Worm (Caenorhabditis elegans): ENCODE measurements around the gene citk-2.
A peak's percentile ranks its signal among the peaks of the same experiment; 100 is the strongest.

Gene citk-2

ce11 chrII:5016977-5017585, 17.8 kb downstream of the citk-2 start (continued):
- TF ChIP-seq Y22D7AL.16 (tag; optimal IDR thresholded peaks at IDR 0.05) = no peak
- TF ChIP-seq unc-55 (GFP tag; optimal IDR thresholded peaks at IDR 0.05) = no peak
- TF ChIP-seq T23F11.4 (GFP tag; optimal IDR thresholded peaks at IDR 0.05) = no peak
- TF ChIP-seq ttx-3 (tag; optimal IDR thresholded peaks at IDR 0.05) = no peak
- TF ChIP-seq unc-42 (tag; optimal IDR thresholded peaks at IDR 0.05) = peak; percentile 80
- no peak for TF ChIP-seq K09A11.1 (tag; optimal IDR thresholded peaks at IDR 0.05; ENCODE audit: insufficient read depth)
- no peak for TF ChIP-seq ahr-1 (tag; optimal IDR thresholded peaks at IDR 0.05)
- TF ChIP-seq pha-4 (tag; optimal IDR thresholded peaks at IDR 0.05) = no peak
- TF ChIP-seq pha-2 (tag; optimal IDR thresholded peaks at IDR 0.05) = no peak
- no peak for TF ChIP-seq sox-2 (GFP tag; IDR thresholded peaks at IDR 0.05)
- TF ChIP-seq pag-3 (tag; optimal IDR thresholded peaks at IDR 0.05; ENCODE audit: borderline replicate concordance) = no peak
- TF ChIP-seq hlh-30 (tag; optimal IDR thresholded peaks at IDR 0.05; ENCODE audit: insufficient read depth) = no peak
- no peak for TF ChIP-seq pat-9 (tag; optimal IDR thresholded peaks at IDR 0.05)
- TF ChIP-seq pqm-1 (tag; optimal IDR thresholded peaks at IDR 0.05) = no peak

- TF ChIP-seq ceh-2 (tag; optimal IDR thresholded peaks at IDR 0.05) (no peak), pat-9 (tag; optimal IDR thresholded peaks at IDR 0.05) (no peak), pha-2 (tag; optimal IDR thresholded peaks at IDR 0.05) (no peak), K02D7.2 (tag; optimal IDR thresholded peaks at IDR 0.05) (no peak), ztf-16 (tag; optimal IDR thresholded peaks at IDR 0.05) (no peak), dve-1 (tag; optimal IDR thresholded peaks at IDR 0.05) (no peak), ahr-1 (tag; optimal IDR thresholded peaks at IDR 0.05) (no peak), eyg-1 (tag; optimal IDR thresholded peaks at IDR 0.05) (no peak), fax-1 (tag; optimal IDR thresholded peaks at IDR 0.05) (no peak)
These were observed 19.3 kb downstream of the citk-2 start for ce11 chrII:5018578-5018977.

- TF ChIP-seq ceh-30 (tag; optimal IDR thresholded peaks at IDR 0.05) = no peak
- peak; percentile 93 for TF ChIP-seq elt-2 (tag; optimal IDR thresholded peaks at IDR 0.05)
These were observed 20.2 kb downstream of the citk-2 start for ce11 chrII:5019389-5020108.

ce11 chrII:5020513-5021081, 21.3 kb downstream of the citk-2 start:
- peak; percentile 74 for TF ChIP-seq elt-2 (tag; optimal IDR thresholded peaks at IDR 0.05)
- no peak for TF ChIP-seq fax-1 (tag; optimal IDR thresholded peaks at IDR 0.05)

ce11 chrII:5021518-5021917, 22.2 kb downstream of the citk-2 start:
- no peak for TF ChIP-seq hlh-30 (tag; optimal IDR thresholded peaks at IDR 0.05; ENCODE audit: insufficient read depth)
- no peak for TF ChIP-seq tbx-7 (tag; optimal IDR thresholded peaks at IDR 0.05)
- no peak for TF ChIP-seq ttx-3 (tag; optimal IDR thresholded peaks at IDR 0.05)
- no peak for TF ChIP-seq gmeb-2 (tag; optimal IDR thresholded peaks at IDR 0.05)
- TF ChIP-seq K09A11.1 (tag; optimal IDR thresholded peaks at IDR 0.05; ENCODE audit: insufficient read depth) = no peak
- no peak for TF ChIP-seq ceh-6 (GFP tag; optimal IDR thresholded peaks at IDR 0.05)
- TF ChIP-seq ceh-18 (tag; optimal IDR thresholded peaks at IDR 0.05) = no peak
- no peak for TF ChIP-seq ceh-9 (tag; optimal IDR thresholded peaks at IDR 0.05)
- no peak for TF ChIP-seq ceh-14 (tag; optimal IDR thresholded peaks at IDR 0.05)

ce11 chrII:5022381-5022855, 23.1 kb downstream of the citk-2 start, which contains the start of the genes nsy-1 and F59A6.13:
Gene nsy-1 (plus strand): TSS chrII:5022757.
Gene F59A6.13 (plus strand): TSS chrII:5022805.
- TF ChIP-seq elt-2 (tag; optimal IDR thresholded peaks at IDR 0.05) (no peak), pha-2 (tag; optimal IDR thresholded peaks at IDR 0.05) (no peak), dve-1 (tag; optimal IDR thresholded peaks at IDR 0.05) (no peak), ztf-16 (tag; optimal IDR thresholded peaks at IDR 0.05) (no peak), ceh-19 (GFP tag; optimal IDR thresholded peaks at IDR 0.05) (no peak), ceh-31 (tag; optimal IDR thresholded peaks at IDR 0.05) (no peak), lim-6 (tag; optimal IDR thresholded peaks at IDR 0.05) (no peak), ceh-14 (tag; optimal IDR thresholded peaks at IDR 0.05) (no peak), hlh-30 (tag; optimal IDR thresholded peaks at IDR 0.05; ENCODE audit: insufficient read depth) (no peak), ceh-48 (tag; optimal IDR thresholded peaks at IDR 0.05) (no peak), C08G9.2 (tag; optimal IDR thresholded peaks at IDR 0.05) (no peak), madf-2 (tag; optimal IDR thresholded peaks at IDR 0.05) (no peak), C38D4.7 (GFP tag; optimal IDR thresholded peaks at IDR 0.05) (no peak), F13H6.1 (tag; optimal IDR thresholded peaks at IDR 0.05) (no peak), ceh-30 (tag; optimal IDR thresholded peaks at IDR 0.05) (no peak)
